Fruit fly (Drosophila melanogaster) whole organism, embryonic: ENCODE results near the gene CG5644.

Source experiments
- B-H1 ChIP-seq: fragments of 200-800 bp; sonication (Bioruptor generic); IDR thresholded peaks from 3 replicates; pipeline ENCODE4 v1.3.6; 2022; ENCODE audit warnings: missing biosample characterization, missing genetic modification characterization
- Blimp-1 ChIP-seq: fragments of 200-800 bp; sonication (Bioruptor generic); optimal IDR thresholded peaks from 3 replicates; lab custom pipeline; 2018; ENCODE audit warnings: missing biosample characterization, missing genetic modification characterization, mild to moderate bottlenecking, moderate library complexity, missing genetic modification reagents
- CG11398 ChIP-seq: fragments of 200-800 bp; sonication (Bioruptor generic); optimal IDR thresholded peaks from 2 replicates; lab custom pipeline; 2016; ENCODE audit warnings: missing biosample characterization, missing genetic modification characterization
- CG11504 ChIP-seq: fragments of 200-800 bp; sonication (Bioruptor generic); optimal IDR thresholded peaks from 3 replicates; lab custom pipeline; 2019; ENCODE audit warnings: missing biosample characterization, mild to moderate bottlenecking, missing genetic modification characterization, moderate library complexity
- CG14050 ChIP-seq: fragments of 200-800 bp; sonication (Bioruptor generic); IDR thresholded peaks from 3 replicates; pipeline ENCODE4 v1.3.6; 2022; ENCODE audit warnings: missing biosample characterization, missing genetic modification characterization
- CG15011 ChIP-seq: fragments of 200-800 bp; sonication (Bioruptor generic); optimal IDR thresholded peaks from 3 replicates; lab custom pipeline; 2018; ENCODE audit warnings: missing biosample characterization, mild to moderate bottlenecking, missing genetic modification characterization
- CG15479 ChIP-seq: fragments of 200-800 bp; sonication (Bioruptor generic); optimal IDR thresholded peaks from 3 replicates; lab custom pipeline; 2019; ENCODE audit warnings: missing biosample characterization, mild to moderate bottlenecking, missing genetic modification characterization, moderate library complexity
- CG17568 ChIP-seq: fragments of 200-800 bp; sonication (Bioruptor generic); optimal IDR thresholded peaks from 2 replicates; lab custom pipeline; 2018; ENCODE audit warnings: missing biosample characterization, mild to moderate bottlenecking, missing genetic modification characterization, moderate library complexity
- CG3065 ChIP-seq: fragments of 200-800 bp; sonication (Bioruptor generic); optimal IDR thresholded peaks from 2 replicates; lab custom pipeline; 2016; ENCODE audit warnings: missing biosample characterization, missing genetic modification characterization
- CG31224 ChIP-seq: fragments of 200-800 bp; sonication (Bioruptor generic); IDR thresholded peaks from 2 replicates; pipeline ENCODE4 v1.3.6; 2022; ENCODE audit warnings: missing biosample characterization, missing genetic modification characterization
- CG6254 ChIP-seq: fragments of 200-800 bp; sonication (Bioruptor generic); optimal IDR thresholded peaks from 3 replicates; lab custom pipeline; 2017; ENCODE audit warnings: mild to moderate bottlenecking, missing biosample characterization, missing genetic modification reagents, missing genetic modification characterization
- CG6854 ChIP-seq: fragments of 200-800 bp; sonication (Bioruptor generic); optimal IDR thresholded peaks from 3 replicates; lab custom pipeline; 2017; ENCODE audit warnings: missing biosample characterization, mild to moderate bottlenecking, missing genetic modification characterization
- Dip2 ChIP-seq: fragments of 200-800 bp; sonication (Bioruptor generic); IDR thresholded peaks from 2 replicates; pipeline ENCODE4 v1.3.6; 2022; ENCODE audit warnings: missing biosample characterization, missing genetic modification characterization
- MTF-1 ChIP-seq: fragments of 200-800 bp; sonication (Bioruptor generic); optimal IDR thresholded peaks from 2 replicates; lab custom pipeline; 2018; ENCODE audit warnings: missing biosample characterization, mild to moderate bottlenecking, missing genetic modification characterization, borderline replicate concordance
- Side ChIP-seq: fragments of 200-800 bp; sonication (Bioruptor generic); optimal IDR thresholded peaks from 2 replicates; lab custom pipeline; 2016; ENCODE audit warnings: missing biosample characterization, missing genetic modification characterization
- Spps ChIP-seq: fragments of 200-800 bp; sonication (Bioruptor generic); optimal IDR thresholded peaks from 2 replicates; lab custom pipeline; 2018; ENCODE audit warnings: missing biosample characterization, mild to moderate bottlenecking, missing genetic modification characterization
- Ssrp ChIP-seq: fragments of 200-800 bp; sonication (Bioruptor generic); optimal IDR thresholded peaks from 2 replicates; lab custom pipeline; 2018; ENCODE audit warnings: missing biosample characterization, mild to moderate bottlenecking, missing genetic modification characterization, moderate library complexity
- al ChIP-seq: fragments of 200-800 bp; sonication (Bioruptor generic); IDR thresholded peaks from 2 replicates; pipeline ENCODE4 v1.3.6; 2022; ENCODE audit warnings: missing biosample characterization, missing genetic modification characterization
- amos ChIP-seq: fragments of 200-800 bp; sonication (Bioruptor generic); IDR thresholded peaks from 2 replicates; pipeline ENCODE4 v1.3.6; 2022; ENCODE audit warnings: missing biosample characterization, missing genetic modification characterization; ENCODE audit not compliant: partially characterized antibody
- ase ChIP-seq: fragments of 200-800 bp; sonication (Bioruptor generic); IDR thresholded peaks from 3 replicates; pipeline ENCODE4 v1.3.6; 2022; ENCODE audit warnings: missing biosample characterization, missing genetic modification characterization
- cato ChIP-seq: fragments of 200-800 bp; sonication (Bioruptor generic); optimal IDR thresholded peaks from 2 replicates; lab custom pipeline; 2016; ENCODE audit warnings: missing biosample characterization, missing genetic modification characterization, borderline replicate concordance
- fru ChIP-seq: fragments of >200 bp; optimal IDR thresholded peaks from 2 replicates; lab custom pipeline; 2017
- gce ChIP-seq: fragments of 200-800 bp; sonication (Bioruptor generic); IDR thresholded peaks from 3 replicates; pipeline ENCODE4 v1.3.6; 2022; ENCODE audit warnings: missing biosample characterization, missing genetic modification characterization
- grn ChIP-seq: fragments of 200-800 bp; sonication (Bioruptor generic); optimal IDR thresholded peaks from 3 replicates; lab custom pipeline; 2017; ENCODE audit warnings: missing biosample characterization, missing genetic modification characterization
- gsb-n ChIP-seq: fragments of 200-800 bp; sonication (Bioruptor generic); optimal IDR thresholded peaks from 3 replicates; lab custom pipeline; 2018; ENCODE audit warnings: missing biosample characterization, mild to moderate bottlenecking, missing genetic modification characterization
- gt ChIP-seq: fragments of 200-800 bp; sonication (Bioruptor generic); IDR thresholded peaks from 2 replicates; pipeline ENCODE4 v1.3.6; 2022; ENCODE audit warnings: missing biosample characterization, missing genetic modification characterization
- hbn ChIP-seq: fragments of 200-800 bp; sonication (Bioruptor generic); IDR thresholded peaks from 2 replicates; pipeline ENCODE4 v1.3.6; 2022; ENCODE audit warnings: missing biosample characterization, missing genetic modification characterization; ENCODE audit not compliant: partially characterized antibody
- hkb ChIP-seq, 2 experiments: fragments of 200-800 bp in 1 of 2; fragments of >200 bp in 1 of 2; sonication (Bioruptor generic) in 1 of 2; IDR thresholded peaks in 1 of 2; optimal IDR thresholded peaks in 1 of 2; 2 replicates each; pipeline versions ENCODE4 v1.3.6 to Lab custom; 2017 to 2022; ENCODE audit warnings: missing biosample characterization in 1 of 2, missing genetic modification characterization in 1 of 2
- inv ChIP-seq: fragments of 200-800 bp; sonication (Bioruptor generic); IDR thresholded peaks from 2 replicates; pipeline ENCODE4 v1.3.6; 2022; ENCODE audit warnings: missing biosample characterization, missing genetic modification characterization; ENCODE audit not compliant: partially characterized antibody
- klu ChIP-seq: fragments of 200-800 bp; sonication (Bioruptor generic); IDR thresholded peaks from 2 replicates; pipeline ENCODE4 v1.3.6; 2022; ENCODE audit warnings: missing biosample characterization, missing genetic modification characterization
- kni ChIP-seq: fragments of 200-800 bp; sonication (Bioruptor generic); optimal IDR thresholded peaks from 3 replicates; lab custom pipeline; 2017; ENCODE audit warnings: mild to moderate bottlenecking, missing biosample characterization, missing genetic modification reagents, missing genetic modification characterization
- knrl ChIP-seq: fragments of 200-800 bp; sonication (Bioruptor generic); IDR thresholded peaks from 3 replicates; pipeline ENCODE4 v1.3.6; 2022; ENCODE audit warnings: missing biosample characterization, missing genetic modification characterization; ENCODE audit not compliant: partially characterized antibody
- nom ChIP-seq: fragments of 200-800 bp; sonication (Bioruptor generic); optimal IDR thresholded peaks from 2 replicates; lab custom pipeline; 2017; ENCODE audit warnings: missing biosample characterization, missing genetic modification characterization, mild to moderate bottlenecking, moderate library complexity, missing genetic modification reagents
- oc ChIP-seq: fragments of 200-800 bp; sonication (Bioruptor generic); optimal IDR thresholded peaks from 2 replicates; lab custom pipeline; 2018; ENCODE audit warnings: missing biosample characterization, mild to moderate bottlenecking, missing genetic modification characterization, moderate library complexity
- otp ChIP-seq: fragments of 200-800 bp; sonication (Bioruptor generic); IDR thresholded peaks from 3 replicates; pipeline ENCODE4, ENCODE4 v1.3.6; 2022; ENCODE audit warnings: missing biosample characterization, missing genetic modification characterization
- schlank ChIP-seq: fragments of 200-800 bp; sonication (Bioruptor generic); optimal IDR thresholded peaks from 2 replicates; lab custom pipeline; 2018; ENCODE audit warnings: missing biosample characterization, mild to moderate bottlenecking, missing genetic modification characterization
- shn ChIP-seq: fragments of 200-800 bp; sonication (Bioruptor generic); optimal IDR thresholded peaks from 3 replicates; lab custom pipeline; 2016; ENCODE audit warnings: missing biosample characterization, missing genetic modification characterization
- sisA ChIP-seq: fragments of 200-800 bp; sonication (Bioruptor generic); IDR thresholded peaks from 2 replicates; pipeline ENCODE4 v1.3.6; 2022; ENCODE audit warnings: missing biosample characterization, missing genetic modification characterization
- tio ChIP-seq: fragments of 200-800 bp; sonication (Bioruptor generic); optimal IDR thresholded peaks from 2 replicates; lab custom pipeline; 2017; ENCODE audit warnings: missing biosample characterization, missing genetic modification characterization, inconsistent platforms
- trem ChIP-seq: fragments of 200-800 bp; optimal IDR thresholded peaks from 3 replicates; lab custom pipeline; 2019; ENCODE audit warnings: missing biosample characterization, mild to moderate bottlenecking, missing genetic modification characterization, moderate library complexity
- tup ChIP-seq: fragments of 200-800 bp; sonication (Bioruptor generic); optimal IDR thresholded peaks from 2 replicates; lab custom pipeline; 2016; ENCODE audit warnings: missing biosample characterization, mild to moderate bottlenecking, missing genetic modification characterization, moderate library complexity
- tx ChIP-seq: fragments of 200-800 bp; sonication (Bioruptor generic); optimal IDR thresholded peaks from 2 replicates; lab custom pipeline; 2016; ENCODE audit warnings: missing biosample characterization, missing genetic modification characterization

CG5644 gene

DNA sequence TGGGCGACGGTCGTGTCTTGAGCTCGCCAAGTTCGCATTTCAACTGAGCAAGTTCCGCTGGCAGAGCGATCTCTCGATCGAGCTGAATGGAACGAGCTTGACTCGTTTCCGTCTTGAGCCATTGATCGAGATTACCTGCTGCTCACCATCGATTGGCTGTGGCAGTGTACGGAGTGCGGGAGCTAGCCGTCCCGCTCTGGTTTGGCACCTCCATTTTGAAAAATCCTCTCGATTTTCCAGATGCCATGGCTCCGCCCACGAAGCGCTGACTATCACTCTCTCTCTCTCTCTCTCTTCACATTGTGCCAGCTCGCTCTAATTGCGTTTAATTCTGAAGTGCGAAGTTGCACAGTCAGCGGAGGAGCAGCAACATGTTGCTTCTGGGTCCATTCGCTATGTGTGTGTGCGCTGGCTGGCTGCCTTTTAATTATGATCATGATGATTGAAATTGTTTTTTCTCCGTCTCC, 39.5 kb upstream of the CG5644 start, which contains the start of gene Doc2 (continued):
- TF ChIP-seq trem (no peak), Blimp-1 (no peak), otp (GFP tag; lab: Robert Waterston, UW) (no peak), gsb-n (tag; lab: Kevin White, UChicago) (no peak), klu (GFP tag; lab: Robert Waterston, UW) (no peak), CG15011 (no peak), tx (GFP tag; lab: Kevin White, UChicago) (no peak), gce (GFP tag; lab: Robert Waterston, UW) (0 out of 3 replicates have a peak, but pooled peaks have one; percentile 18), nom (GFP tag; lab: Kevin White, UChicago) (no peak), CG6854 (GFP tag; lab: Kevin White, UChicago) (no peak), CG31224 (no peak), cato (GFP tag; lab: Kevin White, UChicago) (no peak), Side (GFP tag; lab: Kevin White, UChicago) (no peak), kni (peak; percentile 68), grn (GFP tag; lab: Kevin White, UChicago) (peak; percentile 17), ase (GFP tag; lab: Robert Waterston, UW) (no peak), hbn (no peak), CG14050 (no peak), al (GFP tag; lab: Robert Waterston, UW) (no peak), shn (GFP tag; lab: Kevin White, UChicago) (no peak), CG6254 (GFP tag; lab: Kevin White, UChicago) (no peak), Dip2 (GFP tag; lab: Robert Waterston, UW) (no peak), tup (GFP tag; lab: Kevin White, UChicago) (no peak), inv (GFP tag; lab: Robert Waterston, UW) (no peak), fru (lab: Kevin White, UChicago) (no peak), CG11504 (tag; lab: Kevin White, UChicago) (peak; percentile 79), MTF-1 (GFP tag; lab: Kevin White, UChicago) (no peak), CG17568 (GFP tag; lab: Kevin White, UChicago) (no peak), CG15479 (peak; percentile 78), sisA (GFP tag; lab: Robert Waterston, UW) (no peak), amos (no peak; the same call in 1 of the 2 replicates), CG11398 (no peak), oc (tag; lab: Kevin White, UChicago) (no peak), schlank (tag; lab: Kevin White, UChicago) (no peak), tio (GFP tag; lab: Kevin White, UChicago) (no peak), gt (GFP tag; lab: Robert Waterston, UW) (no peak), B-H1 (GFP tag; lab: Robert Waterston, UW) (no peak), Spps (no peak), hkb (optimal IDR thresholded peaks at IDR 0.05; lab: Kevin White, UChicago) (no peak), hkb (GFP tag; IDR thresholded peaks at IDR 0.05; lab: Robert Waterston, UW) (no peak), Ssrp (tag; lab: Kevin White, UChicago) (no peak), CG3065 (GFP tag; lab: Kevin White, UChicago) (no peak), knrl (GFP tag; lab: Robert Waterston, UW) (no peak)
